Fruit fly (Drosophila melanogaster) whole organism, adult: Measurements from ENCODE around the gene superdeath.
A peak's percentile ranks its signal among the peaks of the same experiment; 100 is the strongest.

Source experiments
- CG11617 ChIP-seq: fragments of 200-800 bp; sonication (Bioruptor generic); optimal IDR thresholded peaks from 2 replicates; lab custom pipeline; 2017; ENCODE audit warnings: mild to moderate bottlenecking, missing biosample characterization, missing genetic modification reagents, missing genetic modification characterization
- CG12768 ChIP-seq: fragments of 200-800 bp; sonication (Bioruptor generic); optimal IDR thresholded peaks from 2 replicates; lab custom pipeline; 2017; ENCODE audit warnings: missing biosample characterization, missing genetic modification characterization, mild to moderate bottlenecking, moderate library complexity, missing genetic modification reagents
- CG14711 ChIP-seq: fragments of 200-800 bp; sonication (Bioruptor generic); optimal IDR thresholded peaks from 2 replicates; lab custom pipeline; 2018; ENCODE audit warnings: missing biosample characterization, mild to moderate bottlenecking, missing genetic modification characterization, moderate library complexity
- CG1620 ChIP-seq: fragments of 200-800 bp; sonication (Bioruptor generic); optimal IDR thresholded peaks from 2 replicates; lab custom pipeline; 2016; ENCODE audit warnings: missing biosample characterization, missing genetic modification characterization
- CG33017 ChIP-seq: fragments of 200-800 bp; sonication (Bioruptor generic); optimal IDR thresholded peaks from 2 replicates; lab custom pipeline; 2018; ENCODE audit warnings: missing biosample characterization, mild to moderate bottlenecking, missing genetic modification characterization, moderate library complexity
- CG5204 ChIP-seq: fragments of 200-800 bp; sonication (Bioruptor generic); optimal IDR thresholded peaks from 2 replicates; lab custom pipeline; 2016; ENCODE audit warnings: missing biosample characterization, missing genetic modification characterization
- CG7045 ChIP-seq: fragments of 200-800 bp; sonication (Bioruptor generic); optimal IDR thresholded peaks from 2 replicates; lab custom pipeline; 2017; ENCODE audit warnings: missing biosample characterization, mild to moderate bottlenecking, missing genetic modification characterization
- CG7101 ChIP-seq: fragments of 200-800 bp; sonication (Bioruptor generic); optimal IDR thresholded peaks from 2 replicates; lab custom pipeline; 2018; ENCODE audit warnings: missing biosample characterization, mild to moderate bottlenecking, missing genetic modification characterization, moderate library complexity
- Clk ChIP-seq: fragments of 200-800 bp; sonication (Bioruptor generic); optimal IDR thresholded peaks from 2 replicates; lab custom pipeline; 2017; ENCODE audit warnings: missing biosample characterization, missing genetic modification characterization
- Crg-1 ChIP-seq: fragments of 200-800 bp; sonication (Bioruptor generic); optimal IDR thresholded peaks from 2 replicates; lab custom pipeline; 2016; ENCODE audit warnings: missing biosample characterization, missing genetic modification characterization
- Hr96 ChIP-seq: fragments of 200-800 bp; sonication (Bioruptor generic); optimal IDR thresholded peaks from 2 replicates; lab custom pipeline; 2016; ENCODE audit warnings: missing biosample characterization, missing genetic modification characterization
- Mnt ChIP-seq: fragments of 200-800 bp; sonication (Bioruptor generic); optimal IDR thresholded peaks from 2 replicates; lab custom pipeline; 2016; ENCODE audit warnings: missing biosample characterization, mild to moderate bottlenecking, missing genetic modification characterization
- bab1 ChIP-seq: fragments of 200-800 bp; sonication (Bioruptor generic); optimal IDR thresholded peaks from 3 replicates; lab custom pipeline; 2019; ENCODE audit warnings: missing biosample characterization, mild to moderate bottlenecking, missing genetic modification characterization, moderate library complexity
- cic ChIP-seq: fragments of 200-800 bp; sonication (Bioruptor generic); optimal IDR thresholded peaks from 2 replicates; lab custom pipeline; 2017; ENCODE audit warnings: missing biosample characterization, mild to moderate bottlenecking, missing genetic modification characterization, moderate library complexity
- cnc ChIP-seq, 2 experiments: fragments of >200 bp; optimal IDR thresholded peaks; 2 replicates each; lab custom pipeline; 2017
- kay ChIP-seq: fragments of 200-800 bp; sonication (Bioruptor generic); peaks from one replicate; lab custom pipeline; 2016; ENCODE audit warnings: missing biosample characterization, missing genetic modification characterization, borderline replicate concordance
- ovo ChIP-seq: fragments of 200-800 bp; sonication (Bioruptor generic); optimal IDR thresholded peaks from 2 replicates; lab custom pipeline; 2016; ENCODE audit warnings: missing biosample characterization, missing genetic modification characterization
- pad ChIP-seq: fragments of 200-800 bp; sonication (Bioruptor generic); optimal IDR thresholded peaks from 3 replicates; lab custom pipeline; 2017; ENCODE audit warnings: missing biosample characterization, missing genetic modification characterization, mild to moderate bottlenecking, moderate library complexity, missing genetic modification reagents
- tj ChIP-seq: fragments of 200-800 bp; sonication (Bioruptor generic); optimal IDR thresholded peaks from 3 replicates; lab custom pipeline; 2017; ENCODE audit warnings: missing biosample characterization, mild to moderate bottlenecking, missing genetic modification characterization, moderate library complexity
- toe ChIP-seq: fragments of 200-800 bp; sonication (Bioruptor generic); optimal IDR thresholded peaks from 2 replicates; lab custom pipeline; 2016; ENCODE audit warnings: missing biosample characterization, missing genetic modification characterization

superdeath gene

dm6 chr3R:29139767-29140755 is 1.6 kb downstream of the superdeath start:
- no peak for TF ChIP-seq ovo (GFP tag; lab: Kevin White, UChicago)
- no peak for TF ChIP-seq cic
- no peak for TF ChIP-seq CG7045 (GFP tag; lab: Kevin White, UChicago)
- TF ChIP-seq kay (GFP tag; lab: Kevin White, UChicago): no peak
- TF ChIP-seq Clk (GFP tag; lab: Kevin White, UChicago): no peak
- no peak for TF ChIP-seq CG7101 (tag; lab: Kevin White, UChicago)
- TF ChIP-seq CG11617 (GFP tag; lab: Kevin White, UChicago): no peak
- no peak for TF ChIP-seq CG5204 (GFP tag; lab: Kevin White, UChicago)
- no peak for TF ChIP-seq CG33017 (tag; lab: Kevin White, UChicago)
- no peak for TF ChIP-seq CG12768 (GFP tag; lab: Kevin White, UChicago)
- no peak for TF ChIP-seq Crg-1 (GFP tag; lab: Kevin White, UChicago)
- TF ChIP-seq cnc (optimal IDR thresholded peaks at IDR 0.05; lab: Kevin White, UChicago): no peak

dm6 chr3R:29146710-29147109 is 8.2 kb downstream of the superdeath start, which contains the start of gene CG14511:
CG14511 (minus strand) TSS chr3R:29146893.
- peak; percentile 27 for TF ChIP-seq bab1 (GFP tag; lab: Kevin White, UChicago)
- TF ChIP-seq cic: no peak

- TF ChIP-seq Hr96 (GFP tag; lab: Kevin White, UChicago) (no peak), Clk (GFP tag; lab: Kevin White, UChicago) (no peak), cnc (optimal IDR thresholded peaks at IDR 0.05; lab: Kevin White, UChicago) (no peak), pad (GFP tag; lab: Kevin White, UChicago) (peak; percentile 61), CG7045 (GFP tag; lab: Kevin White, UChicago) (peak; percentile 3), Crg-1 (GFP tag; lab: Kevin White, UChicago) (no peak), Mnt (GFP tag; lab: Kevin White, UChicago) (peak; percentile 62), CG7101 (tag; lab: Kevin White, UChicago) (peak; percentile 66), CG1620 (GFP tag; lab: Kevin White, UChicago) (peak; percentile 73), CG11617 (GFP tag; lab: Kevin White, UChicago) (peak; percentile 30), CG14711 (tag; lab: Kevin White, UChicago) (no peak), cic (peak; percentile 59), kay (GFP tag; lab: Kevin White, UChicago) (no peak), toe (GFP tag; lab: Kevin White, UChicago) (no peak), CG12768 (GFP tag; lab: Kevin White, UChicago) (peak; percentile 71), CG33017 (tag; lab: Kevin White, UChicago) (peak; percentile 47), bab1 (GFP tag; lab: Kevin White, UChicago) (peak; percentile 79), tj (peak; percentile 0), CG5204 (GFP tag; lab: Kevin White, UChicago) (no peak), ovo (GFP tag; lab: Kevin White, UChicago) (peak; percentile 24)
These were observed 9.6 kb downstream of the superdeath start, which contains the start of the genes CG11882 and Pglym78 for dm6 chr3R:29148072-29148471. CG11882 (minus strand) TSS chr3R:29148172. Pglym78 (plus strand) TSS chr3R:29148248.

dm6 chr3R:29151621-29152092 is 13.2 kb downstream of the superdeath start, which contains the start of gene eIF2D:
eIF2D (minus strand) TSS chr3R:29151794.
- no peak for TF ChIP-seq CG5204 (GFP tag; lab: Kevin White, UChicago)
- TF ChIP-seq CG7101 (tag; lab: Kevin White, UChicago): peak; percentile 58
- peak; percentile 54 for TF ChIP-seq CG33017 (tag; lab: Kevin White, UChicago)
- no peak for TF ChIP-seq toe (GFP tag; lab: Kevin White, UChicago)
- no peak for TF ChIP-seq cnc (optimal IDR thresholded peaks at IDR 0.05; lab: Kevin White, UChicago)
- no peak for TF ChIP-seq tj
- TF ChIP-seq Clk (GFP tag; lab: Kevin White, UChicago): no peak
- TF ChIP-seq CG7045 (GFP tag; lab: Kevin White, UChicago): peak; percentile 34
- peak; percentile 62 for TF ChIP-seq Mnt (GFP tag; lab: Kevin White, UChicago)
- TF ChIP-seq CG12768 (GFP tag; lab: Kevin White, UChicago): peak; percentile 58
- peak; percentile 33 for TF ChIP-seq Hr96 (GFP tag; lab: Kevin White, UChicago)
- TF ChIP-seq CG1620 (GFP tag; lab: Kevin White, UChicago): no peak
- peak; percentile 77 for TF ChIP-seq bab1 (GFP tag; lab: Kevin White, UChicago)
- TF ChIP-seq kay (GFP tag; lab: Kevin White, UChicago): no peak
- TF ChIP-seq Crg-1 (GFP tag; lab: Kevin White, UChicago): peak; percentile 29
- peak; percentile 58 for TF ChIP-seq CG11617 (GFP tag; lab: Kevin White, UChicago)
- TF ChIP-seq ovo (GFP tag; lab: Kevin White, UChicago): no peak
- peak; percentile 58 for TF ChIP-seq CG14711 (tag; lab: Kevin White, UChicago)
- no peak for TF ChIP-seq cic
- peak; percentile 21 for TF ChIP-seq pad (GFP tag; lab: Kevin White, UChicago)

- TF ChIP-seq CG7045 (GFP tag; lab: Kevin White, UChicago) (peak; percentile 22), Mnt (GFP tag; lab: Kevin White, UChicago) (peak; percentile 77), CG11617 (GFP tag; lab: Kevin White, UChicago) (peak; percentile 61), tj (peak; percentile 21), CG7101 (tag; lab: Kevin White, UChicago) (peak; percentile 74), pad (GFP tag; lab: Kevin White, UChicago) (peak; percentile 72), CG12768 (GFP tag; lab: Kevin White, UChicago) (peak; percentile 63), CG33017 (tag; lab: Kevin White, UChicago) (peak; percentile 42), Clk (GFP tag; lab: Kevin White, UChicago) (peak; percentile 61), Hr96 (GFP tag; lab: Kevin White, UChicago) (peak; percentile 75), CG5204 (GFP tag; lab: Kevin White, UChicago) (no peak), bab1 (GFP tag; lab: Kevin White, UChicago) (peak; percentile 88), kay (GFP tag; lab: Kevin White, UChicago) (no peak), toe (GFP tag; lab: Kevin White, UChicago) (no peak), ovo (GFP tag; lab: Kevin White, UChicago) (peak; percentile 6), CG14711 (tag; lab: Kevin White, UChicago) (peak; percentile 73), cic (peak; percentile 47), Crg-1 (GFP tag; lab: Kevin White, UChicago) (peak; percentile 77), cnc (optimal IDR thresholded peaks at IDR 0.05; lab: Kevin White, UChicago) (peak; percentile 94 to 96), CG1620 (GFP tag; lab: Kevin White, UChicago) (peak; percentile 62)
These were observed 14.8 kb downstream of the superdeath start, which contains the start of the genes Slbp and Rpn2 for dm6 chr3R:29153197-29153644. Slbp (minus strand) TSS chr3R:29153266. Rpn2 (plus strand) TSS chr3R:29153524.
